Worm (Caenorhabditis elegans): Measurements from ENCODE around the gene W09D6.5.

Gene W09D6.5

ce11 chrIII:11088187-11088586, at the start of gene W09D6.5:
TSS of gene W09D6.5 (plus strand) at chrIII:11088487.
- TF ChIP-seq Y22D7AL.16 (tag; optimal IDR thresholded peaks at IDR 0.05) (no peak), dmd-4 (tag; optimal IDR thresholded peaks at IDR 0.05; ENCODE audit: borderline replicate concordance) (no peak), elt-4 (tag; optimal IDR thresholded peaks at IDR 0.05) (no peak), che-1 (tag; optimal IDR thresholded peaks at IDR 0.05) (no peak), nfya-1 (tag; optimal IDR thresholded peaks at IDR 0.05) (no peak), fkh-6 (tag; optimal IDR thresholded peaks at IDR 0.05) (no peak), lim-6 (tag; optimal IDR thresholded peaks at IDR 0.05) (no peak), K02D7.2 (tag; optimal IDR thresholded peaks at IDR 0.05) (no peak), ceh-45 (GFP tag; IDR thresholded peaks at IDR 0.05) (no peak), unc-42 (tag; optimal IDR thresholded peaks at IDR 0.05) (no peak), mec-3 (tag; optimal IDR thresholded peaks at IDR 0.05; ENCODE audit: borderline replicate concordance) (no peak), unc-3 (GFP tag; conservative IDR thresholded peaks at IDR 0.05) (no peak), unc-3 (tag; optimal IDR thresholded peaks at IDR 0.05) (no peak), ztf-16 (tag; optimal IDR thresholded peaks at IDR 0.05) (no peak), hlh-6 (tag; optimal IDR thresholded peaks at IDR 0.05) (no peak), ceh-18 (tag; optimal IDR thresholded peaks at IDR 0.05) (no peak), ceh-2 (tag; optimal IDR thresholded peaks at IDR 0.05) (no peak), odd-2 (tag; optimal IDR thresholded peaks at IDR 0.05) (no peak), fax-1 (tag; optimal IDR thresholded peaks at IDR 0.05) (no peak), ceh-6 (GFP tag; optimal IDR thresholded peaks at IDR 0.05) (no peak)

- TF ChIP-seq unc-42 (tag; optimal IDR thresholded peaks at IDR 0.05): peak; percentile 26
- TF ChIP-seq nfya-1 (tag; optimal IDR thresholded peaks at IDR 0.05): peak; percentile 30
- no peak for TF ChIP-seq odd-2 (tag; optimal IDR thresholded peaks at IDR 0.05)
- no peak for TF ChIP-seq sox-2 (GFP tag; IDR thresholded peaks at IDR 0.05)
- peak; percentile 5 for TF ChIP-seq ceh-31 (tag; optimal IDR thresholded peaks at IDR 0.05)
- no peak for TF ChIP-seq unc-55 (GFP tag; optimal IDR thresholded peaks at IDR 0.05)
- peak; percentile 25 for TF ChIP-seq tbx-2 (tag; optimal IDR thresholded peaks at IDR 0.05)
Observed at ce11 chrIII:11039250-11039649, 49.0 kb upstream of the W09D6.5 start.

ce11 chrIII:11040606-11041005, 47.7 kb upstream of the W09D6.5 start:
- TF ChIP-seq unc-86 (tag; optimal IDR thresholded peaks at IDR 0.05): no peak
- TF ChIP-seq lin-11 (tag; optimal IDR thresholded peaks at IDR 0.05): no peak
- TF ChIP-seq sox-2 (GFP tag; IDR thresholded peaks at IDR 0.05): no peak
- no peak for TF ChIP-seq hlh-6 (tag; optimal IDR thresholded peaks at IDR 0.05)
- TF ChIP-seq syd-9 (tag; optimal IDR thresholded peaks at IDR 0.05): no peak
- no peak for TF ChIP-seq pha-4 (tag; optimal IDR thresholded peaks at IDR 0.05)
- TF ChIP-seq Y22D7AL.16 (tag; optimal IDR thresholded peaks at IDR 0.05): no peak
- no peak for TF ChIP-seq zip-5 (tag; optimal IDR thresholded peaks at IDR 0.05)
- TF ChIP-seq ceh-48 (tag; optimal IDR thresholded peaks at IDR 0.05): no peak
- TF ChIP-seq fkh-6 (tag; optimal IDR thresholded peaks at IDR 0.05): no peak
- TF ChIP-seq gmeb-2 (tag; optimal IDR thresholded peaks at IDR 0.05): no peak
- no peak for TF ChIP-seq pax-1 (tag; optimal IDR thresholded peaks at IDR 0.05)
- TF ChIP-seq elt-2 (tag; optimal IDR thresholded peaks at IDR 0.05): no peak
- no peak for TF ChIP-seq ztf-16 (tag; optimal IDR thresholded peaks at IDR 0.05)

ce11 chrIII:11045196-11045595, 43.1 kb upstream of the W09D6.5 start:
- no peak for TF ChIP-seq pag-3 (tag; optimal IDR thresholded peaks at IDR 0.05; ENCODE audit: borderline replicate concordance)
- TF ChIP-seq K09A11.1 (tag; optimal IDR thresholded peaks at IDR 0.05; ENCODE audit: insufficient read depth): no peak
- no peak for TF ChIP-seq ahr-1 (tag; optimal IDR thresholded peaks at IDR 0.05)
- TF ChIP-seq lin-11 (tag; optimal IDR thresholded peaks at IDR 0.05): no peak
- no peak for TF ChIP-seq nhr-11 (tag; optimal IDR thresholded peaks at IDR 0.05)
- no peak for TF ChIP-seq pha-4 (tag; optimal IDR thresholded peaks at IDR 0.05)
- no peak for TF ChIP-seq zip-5 (tag; optimal IDR thresholded peaks at IDR 0.05)
- no peak for TF ChIP-seq ceh-14 (tag; optimal IDR thresholded peaks at IDR 0.05)
- TF ChIP-seq fkh-6 (tag; optimal IDR thresholded peaks at IDR 0.05): no peak
- no peak for TF ChIP-seq ceh-19 (GFP tag; optimal IDR thresholded peaks at IDR 0.05)
- TF ChIP-seq ceh-2 (tag; optimal IDR thresholded peaks at IDR 0.05): no peak
- no peak for TF ChIP-seq pros-1 (tag; optimal IDR thresholded peaks at IDR 0.05)
- no peak for TF ChIP-seq fax-1 (tag; optimal IDR thresholded peaks at IDR 0.05)
- TF ChIP-seq dmd-4 (tag; optimal IDR thresholded peaks at IDR 0.05; ENCODE audit: borderline replicate concordance): no peak
- TF ChIP-seq unc-3 (GFP tag; conservative IDR thresholded peaks at IDR 0.05): no peak
- TF ChIP-seq unc-3 (tag; optimal IDR thresholded peaks at IDR 0.05): no peak
- TF ChIP-seq ceh-48 (tag; optimal IDR thresholded peaks at IDR 0.05): no peak
- TF ChIP-seq hlh-6 (tag; optimal IDR thresholded peaks at IDR 0.05): no peak
- TF ChIP-seq pha-2 (tag; optimal IDR thresholded peaks at IDR 0.05): no peak
